Fruit fly (Drosophila melanogaster) whole organism, adult: Measurements from ENCODE around the gene CG9667.

Experiments
- CG12768 ChIP-seq: fragments of 200-800 bp; sonication (Bioruptor generic); optimal IDR thresholded peaks from 2 replicates; lab custom pipeline; 2017; ENCODE audit warnings: missing biosample characterization, missing genetic modification characterization, mild to moderate bottlenecking, moderate library complexity, missing genetic modification reagents
- Crg-1 ChIP-seq: fragments of 200-800 bp; sonication (Bioruptor generic); optimal IDR thresholded peaks from 2 replicates; lab custom pipeline; 2016; ENCODE audit warnings: missing biosample characterization, missing genetic modification characterization
- bab1 ChIP-seq: fragments of 200-800 bp; sonication (Bioruptor generic); optimal IDR thresholded peaks from 3 replicates; lab custom pipeline; 2019; ENCODE audit warnings: missing biosample characterization, mild to moderate bottlenecking, missing genetic modification characterization, moderate library complexity
- kay ChIP-seq: fragments of 200-800 bp; sonication (Bioruptor generic); peaks from one replicate; lab custom pipeline; 2016; ENCODE audit warnings: missing biosample characterization, missing genetic modification characterization, borderline replicate concordance
- pad ChIP-seq: fragments of 200-800 bp; sonication (Bioruptor generic); optimal IDR thresholded peaks from 3 replicates; lab custom pipeline; 2017; ENCODE audit warnings: missing biosample characterization, missing genetic modification characterization, mild to moderate bottlenecking, moderate library complexity, missing genetic modification reagents
- toe ChIP-seq: fragments of 200-800 bp; sonication (Bioruptor generic); optimal IDR thresholded peaks from 2 replicates; lab custom pipeline; 2016; ENCODE audit warnings: missing biosample characterization, missing genetic modification characterization

DNA sequence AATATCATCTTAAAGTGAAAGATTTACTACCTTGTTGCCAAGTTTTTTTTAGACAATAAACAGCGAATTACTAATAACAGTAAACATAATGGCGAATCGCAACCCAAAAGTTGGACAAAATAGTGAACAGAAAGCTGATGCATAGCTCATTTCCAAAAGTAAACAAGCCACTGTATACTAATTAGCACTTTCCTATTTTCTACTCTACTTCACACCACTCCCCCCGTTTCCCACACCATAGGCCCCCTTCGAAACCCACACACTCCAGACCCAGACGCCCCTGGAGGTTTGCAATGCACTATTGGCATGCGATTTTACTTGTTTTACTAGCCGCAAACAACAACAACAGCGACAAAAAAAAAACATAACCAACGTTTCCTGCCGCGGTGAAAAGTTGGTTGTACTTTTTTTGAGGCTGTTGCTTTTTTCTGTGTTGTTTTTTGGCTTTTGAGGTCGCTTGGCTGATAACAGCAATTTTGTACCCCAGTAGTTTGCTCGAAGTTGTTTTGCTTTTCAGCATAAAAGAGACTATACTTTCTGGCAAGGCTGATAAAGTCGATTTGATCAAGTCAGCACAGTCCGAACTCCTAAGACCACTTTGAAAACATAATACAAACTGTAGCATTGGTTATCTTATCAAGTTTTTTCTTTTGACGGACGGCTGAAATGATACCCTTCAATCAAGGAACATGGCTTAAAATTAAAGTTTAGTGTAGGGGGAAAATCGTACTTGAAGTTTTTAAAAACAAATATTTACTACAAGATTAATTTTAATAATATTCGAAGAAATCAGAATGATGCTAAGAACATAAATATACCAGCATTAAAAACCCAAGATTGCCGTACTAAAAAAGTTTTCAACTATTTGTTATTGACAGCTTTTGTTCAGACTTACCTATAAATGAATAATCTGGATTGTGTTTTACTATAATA lies 19.0 kb downstream of the CG9667 start:
- TF ChIP-seq CG12768 (GFP tag; lab: Kevin White, UChicago) (no peak), bab1 (GFP tag; lab: Kevin White, UChicago) (no peak), pad (no peak), Crg-1 (GFP tag; lab: Kevin White, UChicago) (no peak), kay (peak; percentile 84), toe (GFP tag; lab: Kevin White, UChicago) (no peak)
